Worm (Caenorhabditis elegans) whole organism, L4/young adult: ENCODE measurements around the gene C53B4.3.

Experiments
- dao-5 ChIP-seq: sonication (generic microtip); optimal IDR thresholded peaks from 2 replicates; lab custom pipeline; 2016; ENCODE audit warnings: missing genotype, missing genetic modification characterization, moderate library complexity, missing compliant biosample characterization
- him-1 ChIP-seq: sonication (generic microtip); optimal IDR thresholded peaks from 2 replicates; lab custom pipeline; 2016; ENCODE audit warnings: missing genotype, missing genetic modification reagents, missing genetic modification characterization, missing compliant biosample characterization

DNA sequence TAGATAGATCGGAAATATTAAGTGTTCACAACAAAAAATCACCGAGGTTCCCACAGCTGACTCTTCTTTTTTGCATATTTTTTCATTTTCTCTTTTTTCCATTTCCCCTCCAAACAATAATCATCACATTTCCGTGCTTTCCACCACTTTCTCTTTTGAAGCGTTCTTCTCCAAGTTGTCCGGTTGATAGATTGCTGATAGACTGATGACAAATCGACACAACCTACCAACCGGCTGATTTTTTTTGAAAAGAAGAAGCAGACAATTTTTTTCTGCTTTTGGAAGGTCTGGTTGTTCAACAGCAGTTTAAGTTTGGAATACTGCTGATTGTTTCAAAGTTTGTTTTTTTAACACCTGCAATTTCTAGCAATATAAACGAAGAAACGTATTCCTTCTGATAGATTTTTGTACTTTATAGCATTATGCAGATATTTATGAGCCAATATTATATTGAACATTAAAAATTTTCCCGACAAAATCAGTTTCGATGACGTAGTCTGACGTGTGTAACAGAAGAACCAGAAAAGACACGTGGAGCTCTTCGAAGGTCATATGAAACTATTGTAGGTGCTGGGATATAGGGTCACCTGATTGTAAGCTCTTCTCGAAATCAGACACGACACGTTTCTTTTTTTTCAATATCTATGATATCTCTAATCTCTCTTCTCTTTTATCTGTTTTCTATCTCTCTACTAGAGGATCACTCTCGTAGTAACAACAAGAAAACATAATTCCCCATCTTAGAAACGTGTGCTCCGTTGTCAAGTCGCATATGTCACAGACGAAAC, 1.2 kb upstream of the C53B4.3 start:
- TF ChIP-seq him-1 (no peak), dao-5 (tag; lab: Kevin White, UChicago) (no peak)
